Fruit fly (Drosophila melanogaster) Kc167 (cell line): ENCODE results near the gene CG14095.

Source experiments
- Myc ChIP-seq: fragments of >200 bp; optimal IDR thresholded peaks from 2 replicates; lab custom pipeline; 2017; ENCODE audit warnings: missing external identifiers
- Sin3A ChIP-seq: fragments of >200 bp; optimal IDR thresholded peaks from 2 replicates; lab custom pipeline; 2018; ENCODE audit warnings: missing external identifiers

dm6 chr3L:19495991-19496588 lies 31.5 kb upstream of the CG14095 start:
- TF ChIP-seq Sin3A (lab: Kevin White, UChicago): no peak
- no peak for TF ChIP-seq Myc
